Fruit fly (Drosophila melanogaster): Measurements from ENCODE around the gene CG7377.

DNA sequence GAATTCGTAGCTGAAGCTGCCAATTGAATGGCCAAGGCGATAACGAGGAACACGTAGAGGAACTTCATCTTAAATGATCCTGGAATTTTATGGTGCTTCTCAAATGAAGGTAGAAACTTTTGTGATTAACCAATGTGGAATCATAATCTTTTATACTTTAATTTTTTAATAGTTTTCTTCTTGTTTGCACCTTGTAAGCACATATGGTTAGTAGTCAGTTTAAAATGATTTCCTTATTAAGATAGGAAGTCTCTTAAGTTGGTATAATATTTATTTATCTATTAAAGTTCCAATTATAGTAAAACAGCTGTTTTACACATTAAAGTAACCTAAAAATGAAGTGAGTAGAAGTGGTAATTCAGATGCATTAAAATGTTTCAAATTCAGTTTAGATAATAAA is 8.6 kb upstream of the CG7377 start, which contains the start of gene CG43391:
- no peak for TF ChIP-seq pan (optimal IDR thresholded peaks at IDR 0.05)
- TF ChIP-seq h (GFP tag; optimal IDR thresholded peaks at IDR 0.05): no peak
- TF ChIP-seq woc (GFP tag; optimal IDR thresholded peaks at IDR 0.05): no peak
- no peak for TF ChIP-seq psq (GFP tag; optimal IDR thresholded peaks at IDR 0.05)
- TF ChIP-seq rgr (GFP tag; optimal IDR thresholded peaks at IDR 0.05): no peak
- TF ChIP-seq Dif (GFP tag; optimal IDR thresholded peaks at IDR 0.05; ENCODE audit: partially characterized antibody): no peak
- no peak for TF ChIP-seq sage (GFP tag; optimal IDR thresholded peaks at IDR 0.05)
- TF ChIP-seq fru (GFP tag; optimal IDR thresholded peaks at IDR 0.05): no peak
- TF ChIP-seq foxo (GFP tag; optimal IDR thresholded peaks at IDR 0.05): no peak
- TF ChIP-seq Dfd (GFP tag; optimal IDR thresholded peaks at IDR 0.05): no peak
- no peak for TF ChIP-seq lola (GFP tag; optimal IDR thresholded peaks at IDR 0.05)
- no peak for TF ChIP-seq GATAd (GFP tag; optimal IDR thresholded peaks at IDR 0.05)
- no peak for TF ChIP-seq HLH106 (tag; optimal IDR thresholded peaks at IDR 0.05)
- TF ChIP-seq CG9705 (GFP tag; optimal IDR thresholded peaks at IDR 0.05): no peak
